Fruit fly (Drosophila melanogaster): Measurements from ENCODE around the gene ATPsynepsilonL.

DNA sequence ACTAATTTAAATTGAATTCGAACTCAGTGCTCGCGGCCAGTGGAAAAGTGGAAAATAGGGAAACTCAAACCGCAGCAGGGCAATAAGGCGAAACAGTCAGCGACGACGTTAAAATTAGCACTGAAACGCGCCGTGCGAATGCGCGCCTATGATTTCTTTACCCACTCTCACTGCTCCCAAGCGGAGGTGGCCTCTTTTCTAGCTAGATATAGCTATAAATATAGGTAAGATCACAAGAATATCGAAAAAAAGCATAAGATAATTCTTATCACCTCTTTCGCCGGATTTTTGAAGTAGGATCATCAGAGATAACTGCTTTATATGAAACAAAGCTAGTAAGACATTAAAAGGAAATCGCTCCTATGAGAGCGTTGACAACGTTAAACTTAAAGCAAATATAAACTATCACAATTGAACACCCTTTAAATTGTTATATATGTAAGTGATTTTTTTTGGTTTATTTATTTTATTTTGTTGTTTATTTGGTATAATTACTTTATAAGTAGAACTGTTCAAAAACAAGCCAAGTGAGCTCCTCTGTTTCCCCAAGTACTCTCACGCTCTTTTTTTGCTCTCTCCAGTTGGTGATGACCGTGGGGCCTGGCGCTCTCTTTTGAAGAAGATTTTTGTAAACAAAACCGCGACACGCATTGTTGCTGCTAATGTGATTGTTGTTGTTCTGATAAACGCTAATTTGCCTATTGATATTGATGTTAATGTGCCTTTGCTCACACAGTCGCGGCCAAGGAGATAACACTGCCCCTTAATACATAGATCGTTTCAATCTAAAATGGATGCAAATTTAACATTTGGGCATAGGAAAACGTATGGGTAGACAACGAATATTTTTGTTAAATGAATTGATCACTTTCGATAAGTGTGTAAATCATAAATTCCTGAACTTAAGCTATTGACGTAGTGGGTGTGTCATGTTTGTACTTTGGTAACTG lies 18.4 kb downstream of the ATPsynepsilonL start, which contains the start of gene tws:
- TF ChIP-seq Hr38 (GFP tag; optimal IDR thresholded peaks at IDR 0.05) (no peak), Sox14 (GFP tag; optimal IDR thresholded peaks at IDR 0.05) (peak; percentile 58), salr (GFP tag; optimal IDR thresholded peaks at IDR 0.05) (peak in 1 of 2 experiments; percentile 37), CG11294 (GFP tag; IDR thresholded peaks at IDR 0.05) (no peak), topi (GFP tag; optimal IDR thresholded peaks at IDR 0.05) (peak; percentile 30), CG16779 (tag; optimal IDR thresholded peaks at IDR 0.05) (peak; percentile 43), fd85E (GFP tag; optimal IDR thresholded peaks at IDR 0.05) (no peak)
